Fruit fly (Drosophila melanogaster) whole organism, embryonic: Measurements from ENCODE around the gene CG9286.

Source experiments
- CG10274 ChIP-seq: fragments of 200-800 bp; sonication (Bioruptor generic); optimal IDR thresholded peaks from 3 replicates; lab custom pipeline; 2017; ENCODE audit warnings: missing biosample characterization, mild to moderate bottlenecking, missing genetic modification characterization
- CG11398 ChIP-seq: fragments of 200-800 bp; sonication (Bioruptor generic); optimal IDR thresholded peaks from 2 replicates; lab custom pipeline; 2016; ENCODE audit warnings: missing biosample characterization, missing genetic modification characterization
- CG11504 ChIP-seq: fragments of 200-800 bp; sonication (Bioruptor generic); optimal IDR thresholded peaks from 3 replicates; lab custom pipeline; 2019; ENCODE audit warnings: missing biosample characterization, mild to moderate bottlenecking, missing genetic modification characterization, moderate library complexity
- CG11560 ChIP-seq: fragments of 200-800 bp; sonication (Bioruptor generic); IDR thresholded peaks from 3 replicates; pipeline ENCODE4 v1.3.6; 2022; ENCODE audit warnings: missing biosample characterization, missing genetic modification characterization
- CG13775 ChIP-seq: fragments of 200-800 bp; sonication (Bioruptor generic); optimal IDR thresholded peaks from 3 replicates; lab custom pipeline; 2017; ENCODE audit warnings: missing biosample characterization, mild to moderate bottlenecking, missing genetic modification characterization
- CG14014 ChIP-seq: fragments of 200-800 bp; sonication (Bioruptor generic); IDR thresholded peaks from 2 replicates; pipeline ENCODE4 v1.3.6; 2022; ENCODE audit warnings: missing biosample characterization, missing genetic modification characterization
- CG14441 ChIP-seq: fragments of 200-800 bp; sonication (Bioruptor generic); IDR thresholded peaks from 2 replicates; pipeline ENCODE4 v1.3.6; 2022; ENCODE audit warnings: missing biosample characterization, missing genetic modification characterization
- CG15073 ChIP-seq: fragments of 200-800 bp; sonication (Bioruptor generic); optimal IDR thresholded peaks from 2 replicates; lab custom pipeline; 2016; ENCODE audit warnings: missing biosample characterization, missing genetic modification characterization
- CG1792 ChIP-seq: fragments of 200-800 bp; sonication (Bioruptor generic); optimal IDR thresholded peaks from 2 replicates; lab custom pipeline; 2016; ENCODE audit warnings: missing biosample characterization, missing genetic modification characterization
- CG3281 ChIP-seq: fragments of 200-800 bp; sonication (Bioruptor generic); optimal IDR thresholded peaks from 3 replicates; lab custom pipeline; 2017; ENCODE audit warnings: missing biosample characterization, mild to moderate bottlenecking, missing genetic modification characterization
- CG3995 ChIP-seq: fragments of 200-800 bp; sonication (Bioruptor generic); optimal IDR thresholded peaks from 3 replicates; lab custom pipeline; 2016; ENCODE audit warnings: missing biosample characterization, missing genetic modification characterization
- CG8359 ChIP-seq: fragments of 200-800 bp; sonication (Bioruptor generic); optimal IDR thresholded peaks from 2 replicates; lab custom pipeline; 2017; ENCODE audit warnings: missing biosample characterization, mild to moderate bottlenecking, missing genetic modification characterization, borderline replicate concordance
- CG9437 ChIP-seq: fragments of 200-800 bp; sonication (Bioruptor generic); optimal IDR thresholded peaks from 2 replicates; lab custom pipeline; 2018; ENCODE audit warnings: missing biosample characterization, mild to moderate bottlenecking, missing genetic modification characterization
- CG9817 ChIP-seq: fragments of 200-800 bp; sonication (Bioruptor generic); optimal IDR thresholded peaks from 2 replicates; lab custom pipeline; 2018; ENCODE audit warnings: missing biosample characterization, mild to moderate bottlenecking, missing genetic modification characterization, moderate library complexity
- CoRest ChIP-seq: fragments of 200-800 bp; sonication (Bioruptor generic); optimal IDR thresholded peaks from 3 replicates; lab custom pipeline; 2018; ENCODE audit warnings: missing biosample characterization, mild to moderate bottlenecking, missing genetic modification characterization, moderate library complexity
- Dfd ChIP-seq, 2 experiments: fragments of >200 bp; optimal IDR thresholded peaks; 2 replicates each; lab custom pipeline; 2017; ENCODE audit warnings: missing biosample characterization in 2 of 2, missing genetic modification characterization in 2 of 2
- Dll ChIP-seq: fragments of 200-800 bp; sonication (Bioruptor generic); IDR thresholded peaks from 4 replicates; pipeline ENCODE4 v1.3.6; 2022; ENCODE audit warnings: missing biosample characterization, missing genetic modification characterization; ENCODE audit not compliant: partially characterized antibody
- E2f1 ChIP-seq: fragments of 200-800 bp; sonication (Bioruptor generic); IDR thresholded peaks from 2 replicates; pipeline ENCODE4 v1.3.6; 2022; ENCODE audit warnings: missing biosample characterization, missing genetic modification characterization
- Ets65A ChIP-seq: fragments of 200-800 bp; sonication (Bioruptor generic); peaks from one replicate; lab custom pipeline; 2016; ENCODE audit warnings: missing biosample characterization, missing genetic modification characterization
- Gug ChIP-seq: fragments of 200-800 bp; sonication (Bioruptor generic); IDR thresholded peaks from 4 replicates; pipeline ENCODE4 v1.3.6; 2022; ENCODE audit warnings: missing biosample characterization, missing genetic modification characterization
- Hr51 ChIP-seq, 2 experiments: fragments of 200-800 bp; sonication (Bioruptor generic); optimal IDR thresholded peaks; 2 replicates in 1 of 2; 3 replicates in 1 of 2; lab custom pipeline; 2016 to 2018; ENCODE audit warnings: missing biosample characterization in 2 of 2, missing genetic modification characterization in 2 of 2, mild to moderate bottlenecking in 1 of 2, moderate library complexity in 1 of 2
- MTF-1 ChIP-seq: fragments of 200-800 bp; sonication (Bioruptor generic); optimal IDR thresholded peaks from 2 replicates; lab custom pipeline; 2018; ENCODE audit warnings: missing biosample characterization, mild to moderate bottlenecking, missing genetic modification characterization, borderline replicate concordance
- NC2β ChIP-seq: fragments of 200-800 bp; sonication (Bioruptor generic); optimal IDR thresholded peaks from 2 replicates; lab custom pipeline; 2016; ENCODE audit warnings: missing biosample characterization, missing genetic modification characterization
- Rx ChIP-seq: fragments of 200-800 bp; sonication (Bioruptor generic); IDR thresholded peaks from 2 replicates; pipeline ENCODE4 v1.3.6; 2022; ENCODE audit warnings: missing biosample characterization, missing genetic modification characterization
- abd-A ChIP-seq: fragments of 200-800 bp; sonication (Bioruptor generic); optimal IDR thresholded peaks from 3 replicates; lab custom pipeline; 2019; ENCODE audit warnings: missing biosample characterization, mild to moderate bottlenecking, missing genetic modification characterization, moderate library complexity
- ac ChIP-seq: fragments of 200-800 bp; sonication (Bioruptor generic); optimal IDR thresholded peaks from 3 replicates; lab custom pipeline; 2017; ENCODE audit warnings: missing biosample characterization, mild to moderate bottlenecking, missing genetic modification characterization
- ase ChIP-seq: fragments of 200-800 bp; sonication (Bioruptor generic); IDR thresholded peaks from 3 replicates; pipeline ENCODE4 v1.3.6; 2022; ENCODE audit warnings: missing biosample characterization, missing genetic modification characterization
- az2 ChIP-seq: fragments of 200-800 bp; sonication (Bioruptor generic); optimal IDR thresholded peaks from 3 replicates; lab custom pipeline; 2016; ENCODE audit warnings: missing biosample characterization, missing genetic modification characterization
- cad ChIP-seq: fragments of >200 bp; optimal IDR thresholded peaks from 2 replicates; lab custom pipeline; 2017; ENCODE audit warnings: missing biosample characterization, missing genetic modification characterization
- corto ChIP-seq: fragments of 200-800 bp; sonication (Bioruptor generic); optimal IDR thresholded peaks from 2 replicates; lab custom pipeline; 2016; ENCODE audit warnings: missing biosample characterization, mild to moderate bottlenecking, missing genetic modification characterization, moderate library complexity
- dmrt11E ChIP-seq: fragments of 200-800 bp; sonication (Bioruptor generic); optimal IDR thresholded peaks from 3 replicates; lab custom pipeline; 2018; ENCODE audit warnings: missing biosample characterization, mild to moderate bottlenecking, missing genetic modification characterization, moderate library complexity
- dysf ChIP-seq: fragments of 200-800 bp; sonication (Bioruptor generic); IDR thresholded peaks from 3 replicates; pipeline ENCODE4 v1.3.6; 2022; ENCODE audit warnings: missing biosample characterization, missing genetic modification characterization
- fd64A ChIP-seq: fragments of 200-800 bp; sonication (Bioruptor generic); optimal IDR thresholded peaks from 3 replicates; lab custom pipeline; 2018; ENCODE audit warnings: missing biosample characterization, mild to moderate bottlenecking, missing genetic modification characterization
- gcm2 ChIP-seq: fragments of 200-800 bp; sonication (Bioruptor generic); optimal IDR thresholded peaks from 2 replicates; lab custom pipeline; 2016; ENCODE audit warnings: missing biosample characterization, missing genetic modification characterization
- kah ChIP-seq: fragments of 200-800 bp; sonication (Bioruptor generic); optimal IDR thresholded peaks from 2 replicates; lab custom pipeline; 2018; ENCODE audit warnings: missing biosample characterization, mild to moderate bottlenecking, missing genetic modification characterization
- ken ChIP-seq: fragments of 200-800 bp; sonication (Bioruptor generic); IDR thresholded peaks from 3 replicates; pipeline ENCODE4 v1.3.6; 2022; ENCODE audit warnings: missing biosample characterization, missing genetic modification characterization
- pros ChIP-seq: fragments of 200-800 bp; sonication (Bioruptor generic); optimal IDR thresholded peaks from 3 replicates; lab custom pipeline; 2019; ENCODE audit warnings: missing biosample characterization, mild to moderate bottlenecking, missing genetic modification characterization, moderate library complexity
- rib ChIP-seq: fragments of 200-800 bp; sonication (Bioruptor generic); IDR thresholded peaks from 2 replicates; pipeline ENCODE4 v1.3.6; 2022; ENCODE audit warnings: missing biosample characterization, missing genetic modification characterization
- ro ChIP-seq: fragments of 200-800 bp; sonication (Bioruptor generic); IDR thresholded peaks from 2 replicates; pipeline ENCODE4 v1.3.6; 2022; ENCODE audit warnings: missing biosample characterization, missing genetic modification characterization
- sc ChIP-seq, 3 experiments: fragments of >200 bp in 2 of 3; fragments of 200-800 bp in 1 of 3; sonication (Bioruptor generic) in 1 of 3; optimal IDR thresholded peaks; 2 replicates in 2 of 3; 3 replicates in 1 of 3; lab custom pipeline; 2017; ENCODE audit warnings: mild to moderate bottlenecking in 1 of 3, missing biosample characterization in 1 of 3, missing genetic modification characterization in 1 of 3, missing genetic modification reagents in 1 of 3
- schlank ChIP-seq: fragments of 200-800 bp; sonication (Bioruptor generic); optimal IDR thresholded peaks from 2 replicates; lab custom pipeline; 2018; ENCODE audit warnings: missing biosample characterization, mild to moderate bottlenecking, missing genetic modification characterization
- sqz ChIP-seq: fragments of 200-800 bp; sonication (Bioruptor generic); optimal IDR thresholded peaks from 3 replicates; lab custom pipeline; 2018; ENCODE audit warnings: missing biosample characterization, mild to moderate bottlenecking, missing genetic modification characterization
- twi ChIP-seq: fragments of 200-800 bp; optimal IDR thresholded peaks from 2 replicates; lab custom pipeline; 2019; ENCODE audit warnings: missing biosample characterization, mild to moderate bottlenecking, missing genetic modification characterization, moderate library complexity
- wek ChIP-seq: fragments of 200-800 bp; sonication (Bioruptor generic); optimal IDR thresholded peaks from 3 replicates; lab custom pipeline; 2018; ENCODE audit warnings: missing biosample characterization, mild to moderate bottlenecking, missing genetic modification characterization, moderate library complexity
- z ChIP-seq: fragments of 200-800 bp; sonication (Bioruptor generic); IDR thresholded peaks from 3 replicates; pipeline ENCODE4 v1.3.6; 2022; ENCODE audit warnings: missing biosample characterization, missing genetic modification characterization
- zen2 ChIP-seq: fragments of 200-800 bp; sonication (Bioruptor generic); IDR thresholded peaks from 3 replicates; pipeline ENCODE4 v1.3.6; 2022; ENCODE audit warnings: missing biosample characterization, missing genetic modification characterization; ENCODE audit not compliant: partially characterized antibody

CG9286 gene

DNA sequence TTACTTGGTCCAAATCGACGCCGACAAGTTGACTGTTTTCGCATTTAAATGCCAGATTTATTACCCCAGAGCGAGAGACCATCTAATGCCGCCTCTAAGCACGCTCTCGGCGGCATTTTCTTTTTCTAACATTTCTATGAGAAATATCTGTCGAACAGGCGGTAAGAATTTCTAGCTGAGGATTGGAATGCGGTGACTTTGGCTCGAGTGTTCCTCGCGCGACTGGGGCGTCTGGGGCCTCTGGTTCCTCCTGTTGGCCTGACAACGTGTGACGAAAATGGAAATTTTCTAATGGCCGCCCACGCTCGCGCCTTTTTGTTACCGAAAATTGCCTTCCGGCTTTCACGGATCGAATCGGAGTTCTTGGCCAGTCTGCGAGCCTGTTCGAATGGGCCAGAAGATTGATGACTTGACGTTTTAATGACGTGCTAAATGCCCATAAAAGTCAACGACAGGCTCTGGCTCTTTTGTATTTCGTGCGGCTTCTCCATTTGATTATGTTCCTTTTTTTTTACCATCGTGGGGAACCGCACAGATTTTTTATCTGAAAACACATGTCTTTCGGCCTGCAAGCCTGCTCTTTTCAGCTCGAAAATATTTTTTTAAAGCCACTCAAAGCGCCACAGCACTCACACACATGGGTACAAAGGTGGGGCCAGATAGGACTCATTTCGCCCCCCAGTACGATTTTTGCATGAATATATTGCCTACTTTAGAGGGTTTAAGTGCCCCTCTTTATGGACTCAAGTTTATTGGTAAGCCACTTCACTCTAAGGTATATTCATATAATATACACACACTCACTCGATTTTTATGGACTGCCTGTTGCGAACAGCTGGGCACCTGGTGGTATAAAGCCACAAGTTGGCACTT, 20.7 kb downstream of the CG9286 start (continued):
- no peak for TF ChIP-seq CG1792 (GFP tag; lab: Kevin White, UChicago)
- peak; percentile 86 for TF ChIP-seq sqz (GFP tag; lab: Kevin White, UChicago)
- TF ChIP-seq CoRest (tag; lab: Kevin White, UChicago), result no peak
- TF ChIP-seq Gug, result no peak
- TF ChIP-seq pros, result peak; percentile 13
- TF ChIP-seq CG3995 (GFP tag; lab: Kevin White, UChicago), result no peak
- no peak for TF ChIP-seq dysf (GFP tag; lab: Robert Waterston, UW)
- TF ChIP-seq CG14014 (GFP tag; lab: Robert Waterston, UW), result no peak
- no peak for TF ChIP-seq Rx (GFP tag; lab: Robert Waterston, UW)
- peak; percentile 61 for TF ChIP-seq Ets65A (GFP tag; lab: Kevin White, UChicago)
- peak; percentile 13; the same call in 1 of the 2 replicates for TF ChIP-seq E2f1
- peak; percentile 98 for TF ChIP-seq abd-A (tag; lab: Kevin White, UChicago)
- TF ChIP-seq z (GFP tag; lab: Robert Waterston, UW), result peak; percentile 84
- TF ChIP-seq Hr51 (GFP tag; optimal IDR thresholded peaks at IDR 0.05; lab: Kevin White, UChicago), result peak in 1 of 2 experiments; percentile 16
- TF ChIP-seq ac (GFP tag; lab: Kevin White, UChicago), result no peak

DNA sequence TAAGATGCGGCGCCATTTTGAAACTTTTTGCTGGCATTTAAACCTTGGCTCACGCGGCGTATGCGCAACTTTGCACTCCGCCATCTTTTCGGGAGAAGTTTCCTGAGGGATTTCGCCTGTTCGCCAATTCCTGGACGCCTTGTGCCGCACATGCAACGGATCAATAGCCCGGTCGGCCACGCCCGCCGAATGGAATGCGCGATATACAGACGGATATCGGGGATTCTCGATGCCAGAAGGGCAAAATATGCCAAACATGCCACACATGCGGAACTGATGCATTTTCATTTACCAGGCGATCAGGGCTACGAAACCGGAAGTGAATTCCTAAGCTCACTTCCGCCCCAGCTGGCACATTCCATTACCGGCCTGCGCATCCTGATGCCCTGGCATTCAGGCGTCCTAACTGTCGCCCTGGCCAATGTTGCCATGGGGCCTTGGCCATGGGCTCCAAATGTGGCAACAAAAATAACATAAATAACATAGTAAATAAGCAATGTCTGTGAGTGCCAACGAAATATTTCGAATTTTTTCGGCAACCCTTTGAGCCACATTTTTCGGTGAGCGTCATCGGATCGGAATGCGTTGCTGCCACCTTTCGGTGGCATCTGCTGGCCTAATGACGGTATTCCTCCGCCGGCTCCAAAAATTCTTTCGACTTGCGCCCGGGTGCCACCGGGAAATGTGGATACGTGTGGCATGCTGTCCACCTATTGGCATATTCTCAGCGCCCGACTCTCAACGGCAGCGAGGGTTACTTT, 21.5 kb downstream of the CG9286 start:
- no peak for TF ChIP-seq wek (GFP tag; lab: Kevin White, UChicago)
- no peak for TF ChIP-seq CG15073 (GFP tag; lab: Kevin White, UChicago)
- TF ChIP-seq kah (GFP tag; lab: Kevin White, UChicago), result no peak
- no peak for TF ChIP-seq dmrt11E (tag; lab: Kevin White, UChicago)
- no peak for TF ChIP-seq ase
- TF ChIP-seq ro (GFP tag; lab: Robert Waterston, UW), result no peak
- TF ChIP-seq CG10274 (GFP tag; lab: Kevin White, UChicago), result no peak
- TF ChIP-seq CG3281 (GFP tag; lab: Kevin White, UChicago), result peak; percentile 25
- no peak for TF ChIP-seq Dfd (GFP tag; optimal IDR thresholded peaks at IDR 0.05; lab: Kevin White, UChicago)
- TF ChIP-seq ken (GFP tag; lab: Robert Waterston, UW), result 0 out of 3 replicates have a peak, but pooled peaks have one; percentile 8
- no peak for TF ChIP-seq rib (GFP tag; lab: Robert Waterston, UW)
- TF ChIP-seq Dll, result 0 out of 4 replicates have a peak, but pooled peaks have one; percentile 11
- no peak for TF ChIP-seq CG13775
- no peak for TF ChIP-seq cad (GFP tag; lab: Kevin White, UChicago)
- TF ChIP-seq NC2β (GFP tag; lab: Kevin White, UChicago), result no peak
- no peak for TF ChIP-seq CG8359 (GFP tag; lab: Kevin White, UChicago)
- no peak for TF ChIP-seq twi
- TF ChIP-seq schlank (tag; lab: Kevin White, UChicago), result peak; percentile 8
- TF ChIP-seq CG11504 (tag; lab: Kevin White, UChicago), result peak; percentile 41
- TF ChIP-seq gcm2 (GFP tag; lab: Kevin White, UChicago), result no peak
- TF ChIP-seq MTF-1 (GFP tag; lab: Kevin White, UChicago), result no peak
- TF ChIP-seq z (GFP tag; lab: Robert Waterston, UW), result 0 out of 3 replicates have a peak, but pooled peaks have one; percentile 6
- no peak for TF ChIP-seq CG9437 (GFP tag; lab: Kevin White, UChicago)
- no peak for TF ChIP-seq corto (GFP tag; lab: Kevin White, UChicago)
- TF ChIP-seq CG9817 (tag; lab: Kevin White, UChicago), result no peak
- TF ChIP-seq CG11560, result no peak
- TF ChIP-seq CG14441 (GFP tag; lab: Robert Waterston, UW), result no peak
- no peak for TF ChIP-seq zen2
- TF ChIP-seq CG11398 (GFP tag; lab: Kevin White, UChicago), result no peak
- TF ChIP-seq sc (optimal IDR thresholded peaks at IDR 0.05; lab: Kevin White, UChicago), result no peak
- TF ChIP-seq sc (GFP tag; optimal IDR thresholded peaks at IDR 0.05; lab: Kevin White, UChicago), result no peak
- TF ChIP-seq fd64A (GFP tag; lab: Kevin White, UChicago), result no peak
- TF ChIP-seq az2 (GFP tag; lab: Kevin White, UChicago), result no peak
